Worm (Caenorhabditis elegans) whole organism, L4 larva: Measurements from ENCODE around the gene hir-1.

ENCODE experiments used
- ZK546.5 ChIP-seq, 2 experiments: sonication (generic microtip); optimal IDR thresholded peaks; 2 replicates each; lab custom pipeline; 2017; ENCODE audit warnings: missing biosample characterization in 2 of 2, missing genetic modification characterization in 2 of 2
- aly-2 ChIP-seq: sonication (generic microtip); optimal IDR thresholded peaks from 2 replicates; lab custom pipeline; 2018; ENCODE audit warnings: missing biosample characterization, missing genetic modification characterization
- ama-1 ChIP-seq: fragments of 150-350 bp; optimal IDR thresholded peaks from 2 replicates; lab custom pipeline; 2014; ENCODE audit warnings: inconsistent platforms, mixed read lengths
- attf-4 ChIP-seq: sonication (generic microtip); optimal IDR thresholded peaks from 3 replicates; lab custom pipeline; 2017; ENCODE audit warnings: missing biosample characterization, missing genetic modification characterization
- dpl-1 ChIP-seq: fragments of 150-350 bp; optimal IDR thresholded peaks from 2 replicates; lab custom pipeline; 2014; ENCODE audit warnings: missing biosample characterization, missing genetic modification reagents, missing genetic modification characterization
- lin-13 ChIP-seq: fragments of 150-350 bp; optimal IDR thresholded peaks from 2 replicates; lab custom pipeline; 2014; ENCODE audit warnings: missing biosample characterization, missing genetic modification reagents, missing genetic modification characterization
- lin-39 ChIP-seq: fragments of 150-350 bp; optimal IDR thresholded peaks from 2 replicates; lab custom pipeline; 2014; ENCODE audit warnings: missing biosample characterization, missing genetic modification reagents, missing genetic modification characterization
- lsy-2 ChIP-seq, 2 experiments: fragments of 150-350 bp in 1 of 2; sonication (generic microtip) in 1 of 2; optimal IDR thresholded peaks; 2 replicates each; lab custom pipeline; 2014 to 2017; ENCODE audit warnings: missing biosample characterization in 2 of 2, missing genetic modification characterization in 2 of 2
- madf-5 ChIP-seq, 2 experiments: fragments of 200-800 bp; sonication (Bioruptor generic); IDR thresholded peaks; 2 replicates each; pipeline ENCODE4 v1.3.6; 2022; ENCODE audit warnings: missing compliant biosample characterization in 2 of 2, missing genetic modification characterization in 2 of 2
- mxl-2 ChIP-seq: fragments of 200-800 bp; sonication (Bioruptor generic); conservative IDR thresholded peaks from 2 replicates; pipeline ENCODE4 v1.3.6; 2022; ENCODE audit warnings: missing genetic modification reagents, missing genetic modification characterization, missing compliant biosample characterization
- nhr-11 ChIP-seq: fragments of 150-350 bp; optimal IDR thresholded peaks from 2 replicates; lab custom pipeline; 2014; ENCODE audit warnings: missing biosample characterization, missing genetic modification characterization
- nhr-76 ChIP-seq: fragments of 150-350 bp; optimal IDR thresholded peaks from 2 replicates; lab custom pipeline; 2014; ENCODE audit warnings: missing biosample characterization, missing genetic modification characterization
- nhr-77 ChIP-seq: fragments of 150-350 bp; optimal IDR thresholded peaks from 2 replicates; lab custom pipeline; 2014; ENCODE audit warnings: missing biosample characterization, missing genetic modification characterization
- zag-1 ChIP-seq: fragments of 150-350 bp; optimal IDR thresholded peaks from 2 replicates; lab custom pipeline; 2014; ENCODE audit warnings: missing biosample characterization, missing genetic modification characterization

ce11 chrV:5548051-5548450 is 26.1 kb downstream of the hir-1 start, which contains the start of gene ugt-48:
- TF ChIP-seq mxl-2 (GFP tag; lab: Robert Waterston, UW), result no peak
- no peak for TF ChIP-seq nhr-76 (tag; lab: Kevin White, UChicago)
- TF ChIP-seq madf-5 (GFP tag; IDR thresholded peaks at IDR 0.05; lab: Robert Waterston, UW), result no peak
- TF ChIP-seq zag-1, result no peak
- TF ChIP-seq dpl-1, result no peak
- no peak for TF ChIP-seq lsy-2 (tag; optimal IDR thresholded peaks at IDR 0.05; lab: Kevin White, UChicago)
- TF ChIP-seq lin-39 (tag; lab: Kevin White, UChicago), result no peak
- no peak for TF ChIP-seq ama-1 (lab: Kevin White, UChicago)
- TF ChIP-seq nhr-11 (tag; lab: Kevin White, UChicago), result no peak
- TF ChIP-seq nhr-77 (tag; lab: Kevin White, UChicago), result no peak
- TF ChIP-seq aly-2, result no peak
- TF ChIP-seq lin-13 (GFP tag; lab: Kevin White, UChicago), result no peak
- TF ChIP-seq ZK546.5 (tag; optimal IDR thresholded peaks at IDR 0.05; lab: Kevin White, UChicago), result no peak
- no peak for TF ChIP-seq attf-4 (tag; lab: Kevin White, UChicago)
